Worm (Caenorhabditis elegans) whole organism, young adult: ENCODE measurements around the gene C33G8.13.

ENCODE experiments used
- F57C9.4 ChIP-seq: sonication (generic microtip); optimal IDR thresholded peaks from 2 replicates; lab custom pipeline; 2017; ENCODE audit warnings: mild to moderate bottlenecking, missing genetic modification characterization, missing compliant biosample characterization
- akir-1 ChIP-seq: fragments of 200-800 bp; sonication (Bioruptor generic); optimal IDR thresholded peaks from 2 replicates; lab custom pipeline; 2018; ENCODE audit warnings: mild to moderate bottlenecking, missing genetic modification characterization, moderate library complexity, missing compliant biosample characterization
- dpff-1 ChIP-seq: sonication (generic microtip); optimal IDR thresholded peaks from 2 replicates; lab custom pipeline; 2017; ENCODE audit warnings: mild to moderate bottlenecking, missing genetic modification characterization, missing compliant biosample characterization
- nhr-80 ChIP-seq: sonication (generic microtip); optimal IDR thresholded peaks from 2 replicates; lab custom pipeline; 2016; ENCODE audit warnings: missing genetic modification characterization, missing compliant biosample characterization
- pha-4 ChIP-seq: fragments of 150-350 bp; sonication (generic microtip); optimal IDR thresholded peaks from 2 replicates; lab custom pipeline; 2014; ENCODE audit warnings: missing biosample characterization, missing genetic modification reagents, missing genetic modification characterization
- rec-8 ChIP-seq, 2 experiments: sonication (generic microtip); optimal IDR thresholded peaks; 2 replicates each; lab custom pipeline; 2016; ENCODE audit warnings: mild to moderate bottlenecking in 2 of 2, missing genetic modification characterization in 2 of 2, missing genetic modification reagents in 2 of 2, missing genotype in 2 of 2, missing biosample characterization in 1 of 2, missing compliant biosample characterization in 1 of 2, moderate library complexity in 1 of 2

DNA sequence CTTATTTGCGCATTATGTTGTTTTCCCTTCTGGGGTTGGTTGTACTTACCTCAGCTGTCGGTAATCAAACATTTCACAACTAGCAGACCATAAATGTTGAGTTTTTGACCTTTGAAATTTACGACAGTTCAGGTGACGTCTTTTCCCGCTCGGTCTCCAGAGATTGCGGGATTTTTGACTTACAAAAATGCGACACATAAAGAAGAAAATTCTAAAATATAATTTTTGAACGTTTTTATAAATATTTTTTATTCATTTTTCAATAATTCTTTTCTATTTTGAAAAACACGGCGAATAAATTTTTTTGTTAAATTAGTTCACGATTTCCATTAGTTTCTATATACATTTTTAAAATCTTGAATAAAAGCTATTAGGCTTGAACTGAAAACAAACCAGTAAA, 33.0 kb downstream of the C33G8.13 start, which contains the start of gene nhr-161:
- TF ChIP-seq akir-1 (GFP tag; lab: Kevin White, UChicago) (no peak), nhr-80 (no peak), pha-4 (tag; lab: Kevin White, UChicago) (no peak), F57C9.4 (tag; lab: Kevin White, UChicago) (no peak), rec-8 (tag; optimal IDR thresholded peaks at IDR 0.05; lab: Kevin White, UChicago) (no peak), dpff-1 (no peak)
